Worm (Caenorhabditis elegans) whole organism, L2 larva: ENCODE data around the gene C10G8.4.

Source experiments
- ceh-16 ChIP-seq: fragments of 150-350 bp; optimal IDR thresholded peaks from 2 replicates; lab custom pipeline; 2014; ENCODE audit warnings: missing biosample characterization, missing genetic modification characterization
- dmd-4 ChIP-seq: sonication (generic microtip); optimal IDR thresholded peaks from 2 replicates; lab custom pipeline; 2017; ENCODE audit warnings: missing biosample characterization, missing genetic modification characterization
- egl-27 ChIP-seq: sonication (generic microtip); optimal IDR thresholded peaks from 3 replicates; lab custom pipeline; 2017; ENCODE audit warnings: missing biosample characterization, missing genetic modification reagents, missing genetic modification characterization
- lsy-2 ChIP-seq, 2 experiments: fragments of 150-350 bp in 1 of 2; sonication (generic microtip) in 1 of 2; optimal IDR thresholded peaks; 2 replicates each; lab custom pipeline; 2014 to 2017; ENCODE audit warnings: missing biosample characterization in 2 of 2, missing genetic modification characterization in 2 of 2
- nhr-10 ChIP-seq: sonication (generic microtip); optimal IDR thresholded peaks from 2 replicates; lab custom pipeline; 2017; ENCODE audit warnings: missing biosample characterization, missing genetic modification characterization

DNA sequence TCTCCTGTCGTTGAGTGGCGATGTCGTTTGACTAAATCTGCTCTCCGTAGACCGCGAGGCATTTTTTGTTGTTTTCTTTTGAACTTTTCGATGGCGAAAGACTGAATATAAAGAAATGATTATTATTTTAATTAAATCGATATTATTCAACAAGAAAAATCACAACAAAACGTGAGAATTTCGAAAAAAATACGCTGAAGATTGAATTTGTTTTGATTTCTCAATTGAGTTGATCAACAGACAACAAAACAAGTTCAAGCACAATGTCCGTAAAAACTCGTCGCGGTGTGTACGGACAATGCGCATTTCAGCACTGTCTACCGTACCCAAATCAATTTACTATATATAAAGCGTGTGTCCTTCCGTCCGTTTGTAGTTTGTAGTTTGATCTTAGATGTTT, 33.7 kb upstream of the C10G8.4 start, which contains the start of gene B0238.9:
- TF ChIP-seq ceh-16 (tag; lab: Kevin White, UChicago), result no peak
- TF ChIP-seq lsy-2 (tag; optimal IDR thresholded peaks at IDR 0.05; lab: Kevin White, UChicago), result no peak
- no peak for TF ChIP-seq dmd-4 (tag; lab: Kevin White, UChicago)
- no peak for TF ChIP-seq nhr-10 (tag; lab: Kevin White, UChicago)
- TF ChIP-seq egl-27 (tag; lab: Kevin White, UChicago), result no peak
